Fruit fly (Drosophila melanogaster): ENCODE data around the gene Mkk4.

The Mkk4 gene

DNA sequence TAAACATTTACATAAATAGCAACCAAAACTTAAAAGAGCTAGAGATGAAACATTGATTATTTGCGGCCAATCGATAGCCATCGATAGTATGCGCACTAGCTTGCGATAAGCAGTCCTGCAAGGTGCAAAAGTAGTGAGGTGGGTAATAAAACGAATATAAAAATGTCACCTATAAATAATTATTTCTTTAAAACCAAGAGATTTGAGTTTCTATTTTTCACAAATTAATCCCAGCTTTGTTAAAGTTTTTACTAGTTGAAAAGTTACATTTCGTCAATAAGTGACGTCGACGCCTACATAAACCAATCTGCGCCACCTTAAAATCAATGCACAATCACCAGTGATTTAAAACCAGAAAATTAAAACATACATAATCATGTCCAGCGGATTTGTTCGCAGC lies at the start of gene Mkk4, which contains the start of gene SLIRP2:
Gene Mkk4 (minus strand): TSS at position 56 of the 400 bp plus-strand sequence.
Gene SLIRP2 (plus strand): TSS at position 344 of the 400 bp plus-strand sequence.
- TF ChIP-seq CG3032 (tag; optimal IDR thresholded peaks at IDR 0.05) = peak; percentile 99
- TF ChIP-seq CG34406 (GFP tag; optimal IDR thresholded peaks at IDR 0.05) = peak; percentile 99
- peak; percentile 96 to 97 for TF ChIP-seq ss (GFP tag; optimal IDR thresholded peaks at IDR 0.05)
- TF ChIP-seq Hr39 (GFP tag; optimal IDR thresholded peaks at IDR 0.05) = peak; percentile 99
- TF ChIP-seq Blimp-1 (GFP tag; optimal IDR thresholded peaks at IDR 0.05) = peak; percentile 93
- peak; percentile 97 for TF ChIP-seq CG6808 (GFP tag; optimal IDR thresholded peaks at IDR 0.05)
- TF ChIP-seq CG7368 (GFP tag; optimal IDR thresholded peaks at IDR 0.05) = peak; percentile 98
- TF ChIP-seq achi (GFP tag; optimal IDR thresholded peaks at IDR 0.05) = peak; percentile 98
- peak; percentile 98 for TF ChIP-seq Lpt (GFP tag; optimal IDR thresholded peaks at IDR 0.05)
- peak; percentile 98 for TF ChIP-seq dsx (GFP tag; optimal IDR thresholded peaks at IDR 0.05; ENCODE audit: poor library complexity, severe bottlenecking)
- peak; percentile 97 for TF ChIP-seq dac (GFP tag; optimal IDR thresholded peaks at IDR 0.05)
- TF ChIP-seq CG9139 (GFP tag; optimal IDR thresholded peaks at IDR 0.05) = peak; percentile 96
- TF ChIP-seq Hr4 (GFP tag; optimal IDR thresholded peaks at IDR 0.05) = peak; percentile 99
- TF ChIP-seq Hr38 (GFP tag; optimal IDR thresholded peaks at IDR 0.05) = peak; percentile 90
- TF ChIP-seq Eip78C (GFP tag) = peak; percentile 100
- TF ChIP-seq fd85E (GFP tag; optimal IDR thresholded peaks at IDR 0.05) = peak; percentile 94
- peak; percentile 99 for TF ChIP-seq Sox102F (GFP tag; optimal IDR thresholded peaks at IDR 0.05)
- peak; percentile 98 for TF ChIP-seq CG4318 (GFP tag; optimal IDR thresholded peaks at IDR 0.05)
- TF ChIP-seq CG11902 (GFP tag; optimal IDR thresholded peaks at IDR 0.05) = peak; percentile 98
- peak; percentile 98 for TF ChIP-seq CG8632 (GFP tag; optimal IDR thresholded peaks at IDR 0.05)
- TF ChIP-seq CG6792 (GFP tag; optimal IDR thresholded peaks at IDR 0.05) = peak; percentile 99
- peak; percentile 97 to 98 for TF ChIP-seq salr (GFP tag; optimal IDR thresholded peaks at IDR 0.05)
- peak; percentile 98 for TF ChIP-seq CG11294 (GFP tag; IDR thresholded peaks at IDR 0.05)
- peak; percentile 93 for TF ChIP-seq fkh (GFP tag; optimal IDR thresholded peaks at IDR 0.05)
- TF ChIP-seq CG10631 (GFP tag; optimal IDR thresholded peaks at IDR 0.05) = peak; percentile 99
- TF ChIP-seq vri (GFP tag; optimal IDR thresholded peaks at IDR 0.05) = peak; percentile 98
- peak; percentile 99 for TF ChIP-seq cyc (GFP tag; optimal IDR thresholded peaks at IDR 0.05)
- TF ChIP-seq acj6 (GFP tag; optimal IDR thresholded peaks at IDR 0.05) = peak; percentile 99
- TF ChIP-seq pdm3 (GFP tag; optimal IDR thresholded peaks at IDR 0.05) = peak; percentile 99
- peak; percentile 99 for TF ChIP-seq lz (GFP tag; optimal IDR thresholded peaks at IDR 0.05)
- TF ChIP-seq Ets96B (tag; optimal IDR thresholded peaks at IDR 0.05) = peak; percentile 98
- peak; percentile 99 for TF ChIP-seq Ets21C (GFP tag; optimal IDR thresholded peaks at IDR 0.05)
- peak; percentile 96 for TF ChIP-seq Eip93F (GFP tag; optimal IDR thresholded peaks at IDR 0.05)
- peak; percentile 99 for TF ChIP-seq fd59A (GFP tag; optimal IDR thresholded peaks at IDR 0.05)
- peak; percentile 99 for TF ChIP-seq Smox (GFP tag; optimal IDR thresholded peaks at IDR 0.05)
- TF ChIP-seq CG6163 (GFP tag; IDR thresholded peaks at IDR 0.05) = peak; percentile 99
- peak; percentile 99 for TF ChIP-seq Gug (GFP tag; IDR thresholded peaks at IDR 0.05)
- TF ChIP-seq spab (GFP tag; optimal IDR thresholded peaks at IDR 0.05) = peak; percentile 97
- peak; percentile 94 for TF ChIP-seq CG6854 (GFP tag; optimal IDR thresholded peaks at IDR 0.05)
- TF ChIP-seq CG31627 (GFP tag; optimal IDR thresholded peaks at IDR 0.05) = peak; percentile 99
- TF ChIP-seq CG32006 (GFP tag; optimal IDR thresholded peaks at IDR 0.05) = peak; percentile 99
- peak; percentile 99 for TF ChIP-seq topi (GFP tag; optimal IDR thresholded peaks at IDR 0.05)
- TF ChIP-seq Met (GFP tag; optimal IDR thresholded peaks at IDR 0.05) = peak; percentile 99
- peak; percentile 94 for TF ChIP-seq CG16779 (tag; optimal IDR thresholded peaks at IDR 0.05)
- peak; percentile 98 for TF ChIP-seq CG1621 (tag; optimal IDR thresholded peaks at IDR 0.05)
- TF ChIP-seq CG6276 (GFP tag; optimal IDR thresholded peaks at IDR 0.05) = peak; percentile 98
- peak; percentile 97 for TF ChIP-seq CG8319 (GFP tag; optimal IDR thresholded peaks at IDR 0.05)
- TF ChIP-seq esn (GFP tag; optimal IDR thresholded peaks at IDR 0.05) = peak; percentile 99
- TF ChIP-seq eg (GFP tag; IDR thresholded peaks at IDR 0.05) = peak; percentile 99
- TF ChIP-seq CG11762 (GFP tag; optimal IDR thresholded peaks at IDR 0.05; ENCODE audit: insufficient read depth) = peak; percentile 98
- peak; percentile 99 for TF ChIP-seq net (GFP tag; optimal IDR thresholded peaks at IDR 0.05)
- TF ChIP-seq CG8119 (GFP tag; IDR thresholded peaks at IDR 0.05) = peak; percentile 99

Data from whole organism, prepupa.